Worm (Caenorhabditis elegans) whole organism, late embryonic: ENCODE results near the gene phlp-2.

Experiments used
- C08G9.2 ChIP-seq: sonication (generic microtip); optimal IDR thresholded peaks from 2 replicates; lab custom pipeline; 2016; ENCODE audit warnings: mild to moderate bottlenecking, missing genetic modification characterization, moderate library complexity, missing compliant biosample characterization
- C38D4.7 ChIP-seq: fragments of 200-800 bp; sonication (Bioruptor generic); optimal IDR thresholded peaks from 2 replicates; lab custom pipeline; 2018; ENCODE audit warnings: mild to moderate bottlenecking, missing genetic modification characterization, moderate library complexity, missing compliant biosample characterization
- F13H6.1 ChIP-seq: sonication (generic microtip); optimal IDR thresholded peaks from 2 replicates; lab custom pipeline; 2016; ENCODE audit warnings: missing genetic modification characterization, missing compliant biosample characterization
- K02D7.2 ChIP-seq: sonication (generic microtip); optimal IDR thresholded peaks from 2 replicates; lab custom pipeline; 2017; ENCODE audit warnings: mild to moderate bottlenecking, missing genetic modification characterization, missing compliant biosample characterization
- K09A11.1 ChIP-seq: sonication (generic microtip); optimal IDR thresholded peaks from 2 replicates; lab custom pipeline; 2017; ENCODE audit warnings: antibody characterized with exemption, mild to moderate bottlenecking, missing genetic modification characterization, missing compliant biosample characterization; ENCODE audit not compliant: insufficient read depth
- Y22D7AL.16 ChIP-seq: sonication (generic microtip); optimal IDR thresholded peaks from 2 replicates; lab custom pipeline; 2016; ENCODE audit warnings: missing genetic modification characterization, missing compliant biosample characterization
- ahr-1 ChIP-seq: sonication (generic microtip); optimal IDR thresholded peaks from 2 replicates; lab custom pipeline; 2016; ENCODE audit warnings: missing genetic modification characterization, missing compliant biosample characterization
- ceh-18 ChIP-seq: sonication (generic microtip); optimal IDR thresholded peaks from 2 replicates; lab custom pipeline; 2016; ENCODE audit warnings: missing genetic modification characterization, missing compliant biosample characterization
- ceh-19 ChIP-seq: fragments of 200-800 bp; sonication (Bioruptor generic); optimal IDR thresholded peaks from 2 replicates; lab custom pipeline; 2018; ENCODE audit warnings: mild to moderate bottlenecking, missing genetic modification characterization, missing compliant biosample characterization
- ceh-22 ChIP-seq: sonication (generic microtip); optimal IDR thresholded peaks from 2 replicates; lab custom pipeline; 2017; ENCODE audit warnings: missing biosample characterization, missing genetic modification characterization
- ceh-31 ChIP-seq: sonication (generic microtip); optimal IDR thresholded peaks from 2 replicates; lab custom pipeline; 2016; ENCODE audit warnings: missing genetic modification characterization, missing compliant biosample characterization
- ceh-45 ChIP-seq: fragments of 200-800 bp; sonication (Bioruptor generic); IDR thresholded peaks from 2 replicates; pipeline ENCODE4 v1.3.6; 2022; ENCODE audit warnings: missing genetic modification reagents, missing genetic modification characterization, missing compliant biosample characterization
- ceh-48 ChIP-seq: sonication (generic microtip); optimal IDR thresholded peaks from 2 replicates; lab custom pipeline; 2016; ENCODE audit warnings: missing genetic modification characterization, inconsistent platforms, missing compliant biosample characterization
- ceh-6 ChIP-seq: fragments of 200-800 bp; sonication (Bioruptor generic); optimal IDR thresholded peaks from 2 replicates; lab custom pipeline; 2018; ENCODE audit warnings: mild to moderate bottlenecking, missing genetic modification characterization, missing compliant biosample characterization
- dmd-4 ChIP-seq: sonication (generic microtip); optimal IDR thresholded peaks from 2 replicates; lab custom pipeline; 2016; ENCODE audit warnings: borderline replicate concordance, missing genetic modification characterization, missing compliant biosample characterization
- dve-1 ChIP-seq: sonication (generic microtip); optimal IDR thresholded peaks from 2 replicates; lab custom pipeline; 2017; ENCODE audit warnings: antibody characterized with exemption, mild to moderate bottlenecking, missing genetic modification characterization, missing compliant biosample characterization
- elt-2 ChIP-seq: sonication (generic microtip); optimal IDR thresholded peaks from 2 replicates; lab custom pipeline; 2016; ENCODE audit warnings: missing genetic modification reagents, missing genetic modification characterization, missing compliant biosample characterization
- elt-4 ChIP-seq: sonication (generic microtip); optimal IDR thresholded peaks from 2 replicates; lab custom pipeline; 2016; ENCODE audit warnings: missing genetic modification characterization, missing compliant biosample characterization
- eyg-1 ChIP-seq: sonication (generic microtip); optimal IDR thresholded peaks from 2 replicates; lab custom pipeline; 2016; ENCODE audit warnings: missing genotype, missing genetic modification characterization, missing compliant biosample characterization
- fkh-10 ChIP-seq: fragments of 150-350 bp; optimal IDR thresholded peaks from 2 replicates; lab custom pipeline; 2014; ENCODE audit warnings: missing biosample characterization, missing genetic modification reagents, missing genetic modification characterization
- gmeb-2 ChIP-seq: sonication (generic microtip); optimal IDR thresholded peaks from 2 replicates; lab custom pipeline; 2016; ENCODE audit warnings: missing genetic modification characterization, inconsistent platforms, missing compliant biosample characterization
- hlh-13 ChIP-seq: fragments of 200-800 bp; sonication (Bioruptor generic); optimal IDR thresholded peaks from 2 replicates; lab custom pipeline; 2018; ENCODE audit warnings: mild to moderate bottlenecking, missing genetic modification characterization, missing compliant biosample characterization
- hlh-15 ChIP-seq: sonication (generic microtip); optimal IDR thresholded peaks from 2 replicates; lab custom pipeline; 2016; ENCODE audit warnings: missing genetic modification characterization, missing compliant biosample characterization
- hlh-6 ChIP-seq: sonication (generic microtip); optimal IDR thresholded peaks from 2 replicates; lab custom pipeline; 2016; ENCODE audit warnings: missing genotype, missing genetic modification characterization, missing compliant biosample characterization
- hlh-8 ChIP-seq: sonication (generic microtip); optimal IDR thresholded peaks from 2 replicates; lab custom pipeline; 2016; ENCODE audit warnings: missing genotype, missing genetic modification characterization, missing compliant biosample characterization
- madf-2 ChIP-seq: sonication (generic microtip); optimal IDR thresholded peaks from 2 replicates; lab custom pipeline; 2017; ENCODE audit warnings: missing genetic modification characterization, missing compliant biosample characterization
- pqm-1 ChIP-seq: sonication (generic microtip); optimal IDR thresholded peaks from 2 replicates; lab custom pipeline; 2016; ENCODE audit warnings: missing genetic modification characterization, missing compliant biosample characterization
- pros-1 ChIP-seq: fragments of 150-350 bp; optimal IDR thresholded peaks from 2 replicates; lab custom pipeline; 2014; ENCODE audit warnings: missing biosample characterization, missing genetic modification reagents, missing genetic modification characterization
- rnt-1 ChIP-seq: sonication (generic microtip); optimal IDR thresholded peaks from 2 replicates; lab custom pipeline; 2016; ENCODE audit warnings: missing genetic modification characterization, missing compliant biosample characterization
- sdc-2 ChIP-seq: sonication (generic microtip); optimal IDR thresholded peaks from 2 replicates; lab custom pipeline; 2016; ENCODE audit warnings: missing genotype, missing genetic modification characterization, missing compliant biosample characterization
- sox-2 ChIP-seq: fragments of 200-800 bp; sonication (Bioruptor generic); IDR thresholded peaks from 2 replicates; pipeline ENCODE4 v1.3.6; 2022; ENCODE audit warnings: missing genetic modification reagents, missing genetic modification characterization, missing compliant biosample characterization
- tbx-7 ChIP-seq: sonication (generic microtip); optimal IDR thresholded peaks from 2 replicates; lab custom pipeline; 2016; ENCODE audit warnings: missing genotype, missing genetic modification characterization, missing compliant biosample characterization
- ttx-3 ChIP-seq: sonication (generic microtip); optimal IDR thresholded peaks from 2 replicates; lab custom pipeline; 2016; ENCODE audit warnings: missing genetic modification reagents, missing genetic modification characterization, missing compliant biosample characterization
- unc-3 ChIP-seq, 2 experiments: fragments of 200-800 bp in 1 of 2; sonication (Bioruptor generic) in 1 of 2; sonication (generic microtip) in 1 of 2; conservative IDR thresholded peaks in 1 of 2; optimal IDR thresholded peaks in 1 of 2; 2 replicates each; pipeline versions ENCODE4 v1.3.6 to Lab custom; 2016 to 2022; ENCODE audit warnings: missing compliant biosample characterization in 2 of 2, missing genetic modification characterization in 2 of 2, missing genetic modification reagents in 1 of 2
- unc-42 ChIP-seq: sonication (generic microtip); optimal IDR thresholded peaks from 2 replicates; lab custom pipeline; 2016; ENCODE audit warnings: missing genotype, missing genetic modification characterization, missing compliant biosample characterization
- zip-5 ChIP-seq: sonication (generic microtip); optimal IDR thresholded peaks from 2 replicates; lab custom pipeline; 2016; ENCODE audit warnings: missing genetic modification characterization, missing compliant biosample characterization

Gene phlp-2

ce11 chrIII:4237660-4238059 is 28.4 kb downstream of the phlp-2 start (continued):
- TF ChIP-seq ceh-6 (GFP tag; lab: Kevin White, UChicago): no peak
- peak; percentile 76 for TF ChIP-seq pros-1
- TF ChIP-seq ttx-3: no peak
- TF ChIP-seq dve-1 (tag; lab: Kevin White, UChicago): peak; percentile 74
- TF ChIP-seq eyg-1 (tag; lab: Kevin White, UChicago): peak; percentile 11
- TF ChIP-seq ahr-1 (tag; lab: Kevin White, UChicago): no peak
- TF ChIP-seq madf-2 (tag; lab: Kevin White, UChicago): no peak
- TF ChIP-seq K02D7.2 (tag; lab: Kevin White, UChicago): no peak
- TF ChIP-seq hlh-13 (GFP tag; lab: Kevin White, UChicago): no peak
- peak; percentile 39 for TF ChIP-seq ceh-22
- TF ChIP-seq ceh-19 (GFP tag; lab: Kevin White, UChicago): peak; percentile 28
- TF ChIP-seq ceh-45: no peak
- TF ChIP-seq hlh-6 (tag; lab: Kevin White, UChicago): no peak
- no peak for TF ChIP-seq hlh-15 (tag; lab: Kevin White, UChicago)
- TF ChIP-seq zip-5 (tag; lab: Kevin White, UChicago): no peak
- TF ChIP-seq C38D4.7 (GFP tag; lab: Kevin White, UChicago): no peak
- TF ChIP-seq unc-42 (tag; lab: Kevin White, UChicago): peak; percentile 59
- TF ChIP-seq sox-2 (GFP tag; lab: Robert Waterston, UW): no peak
- TF ChIP-seq C08G9.2: peak; percentile 59
- TF ChIP-seq ceh-31 (tag; lab: Kevin White, UChicago): peak; percentile 80
- no peak for TF ChIP-seq fkh-10 (GFP tag; lab: Kevin White, UChicago)
- peak; percentile 5 for TF ChIP-seq tbx-7 (tag; lab: Kevin White, UChicago)
- peak; percentile 34 for TF ChIP-seq sdc-2 (tag; lab: Kevin White, UChicago)
- peak; percentile 50 for TF ChIP-seq hlh-8

ce11 chrIII:4240126-4240525 is 30.8 kb downstream of the phlp-2 start:
- no peak for TF ChIP-seq rnt-1 (tag; lab: Kevin White, UChicago)
- TF ChIP-seq ceh-48 (tag; lab: Kevin White, UChicago): no peak
- no peak for TF ChIP-seq Y22D7AL.16 (tag; lab: Kevin White, UChicago)
- peak; percentile 77 for TF ChIP-seq elt-2

ce11 chrIII:4241181-4241580 is 31.9 kb downstream of the phlp-2 start:
- no peak for TF ChIP-seq pqm-1
- TF ChIP-seq gmeb-2 (tag; lab: Kevin White, UChicago): no peak
- TF ChIP-seq elt-2: no peak
- TF ChIP-seq K09A11.1 (tag; lab: Kevin White, UChicago): no peak
- TF ChIP-seq ceh-18 (tag; lab: Kevin White, UChicago): no peak
- no peak for TF ChIP-seq eyg-1 (tag; lab: Kevin White, UChicago)
- TF ChIP-seq elt-4 (tag; lab: Kevin White, UChicago): no peak
- TF ChIP-seq dmd-4: no peak
- no peak for TF ChIP-seq ahr-1 (tag; lab: Kevin White, UChicago)
- TF ChIP-seq F13H6.1 (tag; lab: Kevin White, UChicago): no peak
- no peak for TF ChIP-seq unc-3 (GFP tag; conservative IDR thresholded peaks at IDR 0.05; lab: Robert Waterston, UW)
- TF ChIP-seq unc-3 (tag; optimal IDR thresholded peaks at IDR 0.05; lab: Kevin White, UChicago): no peak
- TF ChIP-seq madf-2 (tag; lab: Kevin White, UChicago): no peak
- TF ChIP-seq ceh-22: no peak
- TF ChIP-seq C38D4.7 (GFP tag; lab: Kevin White, UChicago): no peak
- no peak for TF ChIP-seq C08G9.2
- TF ChIP-seq ceh-19 (GFP tag; lab: Kevin White, UChicago): no peak
